Fruit fly (Drosophila melanogaster) whole organism, wandering third instar larva: Measurements from ENCODE around the gene Tailor.

Experiments
- Abd-B ChIP-seq: fragments of >200 bp; optimal IDR thresholded peaks from 2 replicates; lab custom pipeline; 2017; ENCODE audit warnings: missing biosample characterization, missing genetic modification characterization
- CG9705 ChIP-seq: fragments of 200-800 bp; sonication (Bioruptor generic); optimal IDR thresholded peaks from 2 replicates; lab custom pipeline; 2018; ENCODE audit warnings: missing biosample characterization, mild to moderate bottlenecking, missing genetic modification characterization
- CrebA ChIP-seq: fragments of 200-800 bp; sonication (Bioruptor generic); optimal IDR thresholded peaks from 2 replicates; lab custom pipeline; 2016; ENCODE audit warnings: missing biosample characterization, mild to moderate bottlenecking, missing genetic modification characterization, borderline replicate concordance
- Dfd ChIP-seq: fragments of >200 bp; optimal IDR thresholded peaks from 2 replicates; lab custom pipeline; 2017; ENCODE audit warnings: missing biosample characterization, missing genetic modification characterization
- Dif ChIP-seq: fragments of 200-275, 200-300 bp; sonication (Bioruptor generic); optimal IDR thresholded peaks from 2 replicates; lab custom pipeline; 2018; ENCODE audit warnings: missing biosample characterization, missing genetic modification characterization; ENCODE audit not compliant: partially characterized antibody
- GATAd ChIP-seq: sonication (Bioruptor generic); optimal IDR thresholded peaks from 2 replicates; lab custom pipeline; 2016; ENCODE audit warnings: missing biosample characterization, missing genetic modification characterization
- HLH106 ChIP-seq: fragments of 200-800 bp; optimal IDR thresholded peaks from 3 replicates; lab custom pipeline; 2019; ENCODE audit warnings: missing biosample characterization, mild to moderate bottlenecking, missing genetic modification characterization, moderate library complexity
- Hnf4 ChIP-seq: fragments of 200-800 bp; sonication (Bioruptor generic); optimal IDR thresholded peaks from 2 replicates; lab custom pipeline; 2016; ENCODE audit warnings: missing biosample characterization, mild to moderate bottlenecking, missing genetic modification characterization
- Hr78 ChIP-seq: fragments of >200 bp; optimal IDR thresholded peaks from 2 replicates; lab custom pipeline; 2017; ENCODE audit warnings: missing biosample characterization, missing genetic modification characterization
- Jra ChIP-seq: sonication (Bioruptor generic); optimal IDR thresholded peaks from 2 replicates; lab custom pipeline; 2016; ENCODE audit warnings: missing biosample characterization, missing genetic modification characterization
- Mio ChIP-seq: sonication (Bioruptor generic); optimal IDR thresholded peaks from 2 replicates; lab custom pipeline; 2016; ENCODE audit warnings: missing biosample characterization, missing genetic modification characterization
- Myc ChIP-seq: fragments of >200 bp; optimal IDR thresholded peaks from 2 replicates; lab custom pipeline; 2017
- N ChIP-seq: fragments of >200 bp; optimal IDR thresholded peaks from 2 replicates; lab custom pipeline; 2018; ENCODE audit warnings: missing biosample characterization, missing external identifiers, missing genetic modification characterization
- Rel ChIP-seq, 2 experiments: fragments of 200-800 bp; sonication (Bioruptor generic) in 1 of 2; optimal IDR thresholded peaks; 2 replicates in 1 of 2; 3 replicates in 1 of 2; lab custom pipeline; 2016 to 2019; ENCODE audit warnings: mild to moderate bottlenecking in 2 of 2, missing biosample characterization in 2 of 2, missing genetic modification characterization in 2 of 2, moderate library complexity in 1 of 2
- Sp1 ChIP-seq: fragments of 200-800 bp; sonication (Bioruptor generic); optimal IDR thresholded peaks from 3 replicates; lab custom pipeline; 2019; ENCODE audit warnings: missing biosample characterization, mild to moderate bottlenecking, missing genetic modification characterization, moderate library complexity
- Vsx2 ChIP-seq: fragments of 200-300, 225-300 bp; sonication (Bioruptor generic); optimal IDR thresholded peaks from 2 replicates; lab custom pipeline; 2018; ENCODE audit warnings: missing biosample characterization, missing genetic modification characterization; ENCODE audit not compliant: partially characterized antibody
- br ChIP-seq: fragments of 200-800 bp; sonication (Bioruptor generic); optimal IDR thresholded peaks from 2 replicates; lab custom pipeline; 2016; ENCODE audit warnings: missing biosample characterization, missing genetic modification characterization
- brk ChIP-seq: fragments of 200-800 bp; sonication (Bioruptor generic); optimal IDR thresholded peaks from 2 replicates; lab custom pipeline; 2016; ENCODE audit warnings: missing biosample characterization, mild to moderate bottlenecking, missing genetic modification characterization
- dl ChIP-seq, 2 experiments: fragments of 175-275, 200-275 bp in 1 of 2; fragments of 200-275 bp in 1 of 2; sonication (Bioruptor generic); optimal IDR thresholded peaks; lab custom pipeline; 2018; ENCODE audit warnings: mild to moderate bottlenecking in 2 of 2, missing biosample characterization in 2 of 2, missing genetic modification characterization in 2 of 2, moderate library complexity in 2 of 2; ENCODE audit not compliant: partially characterized antibody in 2 of 2, insufficient read depth in 1 of 2
- dmrt93B ChIP-seq: fragments of 200-800 bp; sonication (Bioruptor generic); optimal IDR thresholded peaks from 2 replicates; lab custom pipeline; 2018; ENCODE audit warnings: missing biosample characterization, mild to moderate bottlenecking, missing genetic modification characterization
- dsf ChIP-seq: sonication (Bioruptor generic); optimal IDR thresholded peaks from 2 replicates; lab custom pipeline; 2016; ENCODE audit warnings: missing biosample characterization, missing genetic modification characterization, borderline replicate concordance
- ey ChIP-seq: fragments of 200-800 bp; sonication (Bioruptor generic); optimal IDR thresholded peaks from 2 replicates; lab custom pipeline; 2016; ENCODE audit warnings: missing biosample characterization, missing genetic modification characterization
- foxo ChIP-seq, 2 experiments: fragments of 200-800 bp; sonication (Bioruptor generic); optimal IDR thresholded peaks; 2 replicates in 1 of 2; 3 replicates in 1 of 2; lab custom pipeline; 2016 to 2017; ENCODE audit warnings: missing biosample characterization in 2 of 2, missing genetic modification characterization in 2 of 2
- h ChIP-seq: fragments of 200-800 bp; sonication (Bioruptor generic); optimal IDR thresholded peaks from 3 replicates; lab custom pipeline; 2016; ENCODE audit warnings: missing biosample characterization, mild to moderate bottlenecking, missing genetic modification characterization
- pan ChIP-seq: fragments of >200 bp; optimal IDR thresholded peaks from 2 replicates; lab custom pipeline; 2017
- psq ChIP-seq: fragments of 200-800 bp; sonication (Bioruptor generic); optimal IDR thresholded peaks from 3 replicates; lab custom pipeline; 2017; ENCODE audit warnings: missing biosample characterization, mild to moderate bottlenecking, missing genetic modification characterization, moderate library complexity
- rgr ChIP-seq: fragments of 200-800 bp; sonication (Bioruptor generic); optimal IDR thresholded peaks from 3 replicates; lab custom pipeline; 2016; ENCODE audit warnings: missing biosample characterization, mild to moderate bottlenecking, missing genetic modification characterization
- sage ChIP-seq: fragments of 200-800 bp; sonication (Bioruptor generic); optimal IDR thresholded peaks from 2 replicates; lab custom pipeline; 2016; ENCODE audit warnings: missing biosample characterization, mild to moderate bottlenecking, missing genetic modification characterization
- sv ChIP-seq: fragments of 200-800 bp; sonication (Bioruptor generic); optimal IDR thresholded peaks from 3 replicates; lab custom pipeline; 2016; ENCODE audit warnings: missing biosample characterization, missing genetic modification characterization
- tai ChIP-seq: sonication (Bioruptor generic); optimal IDR thresholded peaks from 2 replicates; lab custom pipeline; 2016; ENCODE audit warnings: missing biosample characterization, missing genetic modification characterization
- usp ChIP-seq: fragments of >200 bp; optimal IDR thresholded peaks from 2 replicates; lab custom pipeline; 2017; ENCODE audit warnings: missing biosample characterization, missing genetic modification characterization

Tailor gene

dm6 chr3R:7067092-7067491 is 18.8 kb downstream of the Tailor start, which contains the start of the genes CG1105 and CG1965 (continued):
- TF ChIP-seq N (GFP tag; lab: Kevin White, UChicago), result no peak
- TF ChIP-seq usp (GFP tag; lab: Kevin White, UChicago), result no peak
- TF ChIP-seq tai (GFP tag; lab: Kevin White, UChicago), result peak; percentile 95
- no peak for TF ChIP-seq Hr78
- peak; percentile 91 for TF ChIP-seq ey (GFP tag; lab: Kevin White, UChicago)
- no peak for TF ChIP-seq Abd-B (GFP tag; lab: Kevin White, UChicago)
- no peak for TF ChIP-seq Rel (GFP tag; optimal IDR thresholded peaks at IDR 0.05; lab: Kevin White, UChicago)
- peak; percentile 68 for TF ChIP-seq Rel (tag; optimal IDR thresholded peaks at IDR 0.05; lab: Kevin White, UChicago)
- peak; percentile 82 for TF ChIP-seq dmrt93B
- peak; percentile 90 for TF ChIP-seq rgr (GFP tag; lab: Kevin White, UChicago)
- TF ChIP-seq Vsx2 (GFP tag; lab: Kevin White, UChicago), result no peak
- TF ChIP-seq br (GFP tag; lab: Kevin White, UChicago), result peak; percentile 87
- TF ChIP-seq h (GFP tag; lab: Kevin White, UChicago), result peak; percentile 93

dm6 chr3R:7066267-7066666 is 19.6 kb downstream of the Tailor start:
- TF ChIP-seq h (GFP tag; lab: Kevin White, UChicago), result no peak
- TF ChIP-seq Sp1 (GFP tag; lab: Kevin White, UChicago), result no peak
- TF ChIP-seq tai (GFP tag; lab: Kevin White, UChicago), result no peak
- TF ChIP-seq dl (GFP tag; optimal IDR thresholded peaks at IDR 0.05; lab: Kevin White, UChicago; ENCODE audit: insufficient read depth in 1 of 2, partially characterized antibody in 2 of 2), result no peak
- no peak for TF ChIP-seq Hnf4 (GFP tag; lab: Kevin White, UChicago)

- no peak for TF ChIP-seq dsf (GFP tag; lab: Kevin White, UChicago)
- no peak for TF ChIP-seq brk
- TF ChIP-seq Jra, result no peak
- no peak for TF ChIP-seq Abd-B (GFP tag; lab: Kevin White, UChicago)
- TF ChIP-seq N (GFP tag; lab: Kevin White, UChicago), result no peak
- no peak for TF ChIP-seq ey (GFP tag; lab: Kevin White, UChicago)
- TF ChIP-seq Dfd (GFP tag; lab: Kevin White, UChicago), result no peak
- TF ChIP-seq HLH106 (tag; lab: Kevin White, UChicago), result no peak
- TF ChIP-seq foxo (GFP tag; optimal IDR thresholded peaks at IDR 0.05; lab: Kevin White, UChicago), result no peak
- no peak for TF ChIP-seq CG9705 (GFP tag; lab: Kevin White, UChicago)
- no peak for TF ChIP-seq sv (GFP tag; lab: Kevin White, UChicago)
- TF ChIP-seq Myc (lab: Kevin White, UChicago), result no peak
- no peak for TF ChIP-seq pan (lab: Kevin White, UChicago)
- TF ChIP-seq br (GFP tag; lab: Kevin White, UChicago), result no peak
- TF ChIP-seq psq, result no peak
- TF ChIP-seq Hnf4 (GFP tag; lab: Kevin White, UChicago), result no peak
- TF ChIP-seq, all 38 proteins: peak for 0
Observed at dm6 chr3R:7061875-7062274, 24.0 kb downstream of the Tailor start, which contains the start of gene Mst84B. Gene Mst84B (plus strand): TSS chr3R:7062175.

dm6 chr3R:7060467-7060866 is 25.4 kb downstream of the Tailor start, which contains the start of gene djl:
Gene djl (plus strand): TSS chr3R:7060767.
- TF ChIP-seq Abd-B (GFP tag; lab: Kevin White, UChicago) (no peak), Hr78 (no peak), sage (no peak), Rel (GFP tag; optimal IDR thresholded peaks at IDR 0.05; lab: Kevin White, UChicago) (no peak), Rel (tag; optimal IDR thresholded peaks at IDR 0.05; lab: Kevin White, UChicago) (no peak), GATAd (GFP tag; lab: Kevin White, UChicago) (no peak), Mio (GFP tag; lab: Kevin White, UChicago) (no peak), Myc (lab: Kevin White, UChicago) (no peak), CrebA (no peak), pan (lab: Kevin White, UChicago) (no peak), Dif (GFP tag; lab: Kevin White, UChicago) (no peak), CG9705 (GFP tag; lab: Kevin White, UChicago) (no peak)

dm6 chr3R:7059015-7059414 is 26.9 kb downstream of the Tailor start, which contains the start of gene dj:
Gene dj (plus strand): TSS chr3R:7059315.
- TF ChIP-seq GATAd (GFP tag; lab: Kevin White, UChicago) (no peak), Hr78 (no peak), Sp1 (GFP tag; lab: Kevin White, UChicago) (no peak), foxo (GFP tag; optimal IDR thresholded peaks at IDR 0.05; lab: Kevin White, UChicago) (no peak), N (GFP tag; lab: Kevin White, UChicago) (no peak)
